Worm (Caenorhabditis elegans) whole organism, young adult: ENCODE results near the gene chil-12.
"Not testable (repeated sequence)": the region's sequence is repeated elsewhere in the genome, so short reads cannot be mapped to it uniquely, and the experiment has no call there.

ENCODE experiments used
- F22D6.2 ChIP-seq: sonication (generic microtip); optimal IDR thresholded peaks from 2 replicates; lab custom pipeline; 2016; ENCODE audit warnings: mild to moderate bottlenecking, missing genetic modification characterization, missing compliant biosample characterization
- Y53G8AR.9 ChIP-seq: fragments of 200-800 bp; sonication (Bioruptor generic); conservative IDR thresholded peaks from 2 replicates; pipeline ENCODE4 v1.3.6; 2022; ENCODE audit warnings: missing genetic modification reagents, missing genetic modification characterization, missing compliant biosample characterization
- Y56A3A.18 ChIP-seq: fragments of 200-800 bp; sonication (Bioruptor generic); IDR thresholded peaks from 2 replicates; pipeline ENCODE4 v1.3.6; 2022; ENCODE audit warnings: missing genetic modification reagents, missing genetic modification characterization, missing compliant biosample characterization
- Y79H2A.3 ChIP-seq: fragments of 200-800 bp; sonication (Bioruptor generic); conservative IDR thresholded peaks from 2 replicates; pipeline ENCODE4 v1.3.6; 2022; ENCODE audit warnings: missing genetic modification reagents, missing genetic modification characterization, missing compliant biosample characterization
- akir-1 ChIP-seq: fragments of 200-800 bp; sonication (Bioruptor generic); optimal IDR thresholded peaks from 2 replicates; lab custom pipeline; 2018; ENCODE audit warnings: mild to moderate bottlenecking, missing genetic modification characterization, moderate library complexity, missing compliant biosample characterization
- ama-1 ChIP-seq, 3 experiments: fragments of 150-350 bp in 1 of 3; sonication (generic microtip) in 2 of 3; optimal IDR thresholded peaks; 2 replicates each; lab custom pipeline; 2014 to 2018; ENCODE audit warnings: missing biosample characterization in 2 of 3, missing genetic modification characterization in 2 of 3, missing genetic modification reagents in 2 of 3
- aptf-2 ChIP-seq: fragments of 200-800 bp; sonication (Bioruptor generic); conservative IDR thresholded peaks from 2 replicates; pipeline ENCODE4 v1.3.6; 2022; ENCODE audit warnings: missing genetic modification reagents, missing genetic modification characterization, missing compliant biosample characterization
- athp-1 ChIP-seq: sonication (generic microtip); optimal IDR thresholded peaks from 2 replicates; lab custom pipeline; 2017; ENCODE audit warnings: mild to moderate bottlenecking, missing genetic modification characterization, missing compliant biosample characterization
- attf-3 ChIP-seq: fragments of 200-800 bp; sonication (Bioruptor generic); conservative IDR thresholded peaks from 2 replicates; pipeline ENCODE4 v1.3.6; 2022; ENCODE audit warnings: missing genetic modification reagents, missing genetic modification characterization, missing compliant biosample characterization
- ceh-79 ChIP-seq: sonication (generic microtip); optimal IDR thresholded peaks from 2 replicates; lab custom pipeline; 2017; ENCODE audit warnings: mild to moderate bottlenecking, missing genetic modification characterization, missing compliant biosample characterization
- ceh-91 ChIP-seq: fragments of 200-800 bp; sonication (Bioruptor generic); IDR thresholded peaks from 2 replicates; pipeline ENCODE4 v1.3.6; 2022; ENCODE audit warnings: missing genetic modification reagents, missing genetic modification characterization, missing compliant biosample characterization
- chd-7 ChIP-seq: sonication (generic microtip); optimal IDR thresholded peaks from 2 replicates; lab custom pipeline; 2016; ENCODE audit warnings: mild to moderate bottlenecking, missing genetic modification characterization, moderate library complexity, missing compliant biosample characterization
- efl-1 ChIP-seq: fragments of 150-350 bp; optimal IDR thresholded peaks from 2 replicates; lab custom pipeline; 2014; ENCODE audit warnings: missing biosample characterization, missing genetic modification reagents, missing genetic modification characterization
- egl-44 ChIP-seq: fragments of 200-800 bp; sonication (Bioruptor generic); IDR thresholded peaks from 2 replicates; pipeline ENCODE4 v1.3.6; 2022; ENCODE audit warnings: missing genetic modification reagents, missing genetic modification characterization, missing compliant biosample characterization
- ekl-4 ChIP-seq: fragments of 200-800 bp; sonication (Bioruptor generic); IDR thresholded peaks from 2 replicates; pipeline ENCODE4 v1.3.6; 2022; ENCODE audit warnings: missing genetic modification reagents, missing genetic modification characterization, missing compliant biosample characterization
- fkh-3 ChIP-seq: sonication (generic microtip); optimal IDR thresholded peaks from 2 replicates; lab custom pipeline; 2016; ENCODE audit warnings: mild to moderate bottlenecking, missing genetic modification characterization, missing compliant biosample characterization
- hlh-12 ChIP-seq: sonication (generic microtip); optimal IDR thresholded peaks from 2 replicates; lab custom pipeline; 2016; ENCODE audit warnings: missing genetic modification characterization, missing compliant biosample characterization
- hmg-20 ChIP-seq: fragments of 200-800 bp; sonication (Bioruptor generic); IDR thresholded peaks from 2 replicates; pipeline ENCODE4 v1.3.6; 2022; ENCODE audit warnings: missing genetic modification reagents, missing genetic modification characterization, missing compliant biosample characterization
- hsf-1 ChIP-seq: fragments of 200-800 bp; sonication (Bioruptor generic); IDR thresholded peaks from 2 replicates; pipeline ENCODE4 v1.3.6; 2022; ENCODE audit warnings: missing genetic modification reagents, missing genetic modification characterization, missing compliant biosample characterization
- lag-1 ChIP-seq: fragments of 200-800 bp; sonication (Bioruptor generic); IDR thresholded peaks from 2 replicates; pipeline ENCODE4 v1.3.6; 2022; ENCODE audit warnings: missing genetic modification reagents, missing genetic modification characterization, missing compliant biosample characterization
- let-607 ChIP-seq, 2 experiments: fragments of 200-800 bp in 1 of 2; sonication (Bioruptor generic) in 1 of 2; sonication (generic microtip) in 1 of 2; optimal IDR thresholded peaks; 2 replicates each; lab custom pipeline; 2016 to 2018; ENCODE audit warnings: mild to moderate bottlenecking in 2 of 2, missing compliant biosample characterization in 2 of 2, missing genetic modification characterization in 2 of 2, moderate library complexity in 2 of 2, missing genotype in 1 of 2
- lin-26 ChIP-seq: fragments of 200-800 bp; sonication (Bioruptor generic); IDR thresholded peaks from 2 replicates; pipeline ENCODE4 v1.3.6; 2022; ENCODE audit warnings: missing genetic modification reagents, missing genetic modification characterization, missing compliant biosample characterization
- lin-35 ChIP-seq, 3 experiments: fragments of 150-350 bp in 2 of 3; sonication (generic microtip) in 1 of 3; optimal IDR thresholded peaks; 2 replicates each; lab custom pipeline; 2014 to 2018; ENCODE audit warnings: missing biosample characterization in 3 of 3, missing genetic modification characterization in 3 of 3, missing genetic modification reagents in 3 of 3
- madf-10 ChIP-seq: sonication (generic microtip); optimal IDR thresholded peaks from 2 replicates; lab custom pipeline; 2016; ENCODE audit warnings: mild to moderate bottlenecking, missing genetic modification characterization, missing compliant biosample characterization
- mel-28 ChIP-seq: sonication (generic microtip); optimal IDR thresholded peaks from 2 replicates; lab custom pipeline; 2016; ENCODE audit warnings: borderline replicate concordance, mild to moderate bottlenecking, missing genetic modification characterization, missing compliant biosample characterization
- mxl-1 ChIP-seq: sonication (generic microtip); optimal IDR thresholded peaks from 2 replicates; lab custom pipeline; 2016; ENCODE audit warnings: missing genetic modification characterization, missing compliant biosample characterization
- nhr-27 ChIP-seq: fragments of 200-800 bp; sonication (Bioruptor generic); optimal IDR thresholded peaks from 2 replicates; lab custom pipeline; 2018; ENCODE audit warnings: mild to moderate bottlenecking, missing genetic modification characterization, moderate library complexity, missing compliant biosample characterization
- rec-8 ChIP-seq, 2 experiments: sonication (generic microtip); optimal IDR thresholded peaks; 2 replicates each; lab custom pipeline; 2016; ENCODE audit warnings: mild to moderate bottlenecking in 2 of 2, missing genetic modification characterization in 2 of 2, missing genetic modification reagents in 2 of 2, missing genotype in 2 of 2, missing biosample characterization in 1 of 2, missing compliant biosample characterization in 1 of 2, moderate library complexity in 1 of 2
- repo-1 ChIP-seq: sonication (generic microtip); optimal IDR thresholded peaks from 2 replicates; lab custom pipeline; 2017; ENCODE audit warnings: mild to moderate bottlenecking, missing genetic modification characterization, missing compliant biosample characterization
- sea-2 ChIP-seq: fragments of 200-800 bp; sonication (Bioruptor generic); IDR thresholded peaks from 2 replicates; pipeline ENCODE4 v1.3.6; 2022; ENCODE audit warnings: missing genetic modification characterization, missing compliant biosample characterization
- sptf-2 ChIP-seq: fragments of 200-800 bp; sonication (Bioruptor generic); optimal IDR thresholded peaks from 2 replicates; lab custom pipeline; 2018; ENCODE audit warnings: mild to moderate bottlenecking, missing genetic modification characterization, missing compliant biosample characterization
- xnd-1 ChIP-seq: sonication (generic microtip); optimal IDR thresholded peaks from 2 replicates; lab custom pipeline; 2016; ENCODE audit warnings: missing genotype, missing genetic modification reagents, missing genetic modification characterization, missing compliant biosample characterization
- zfh-2 ChIP-seq: fragments of 200-800 bp; sonication (Bioruptor generic); conservative IDR thresholded peaks from 2 replicates; pipeline ENCODE4 v1.3.6; 2022; ENCODE audit warnings: missing genetic modification reagents, missing genetic modification characterization, missing compliant biosample characterization
- ztf-25 ChIP-seq: fragments of 200-800 bp; sonication (Bioruptor generic); IDR thresholded peaks from 2 replicates; pipeline ENCODE4 v1.3.6; 2022; ENCODE audit warnings: missing genetic modification reagents, missing genetic modification characterization, missing compliant biosample characterization
- ztf-28 ChIP-seq: fragments of 200-800 bp; sonication (Bioruptor generic); IDR thresholded peaks from 2 replicates; pipeline ENCODE4 v1.3.6; 2022; ENCODE audit warnings: missing genetic modification reagents, missing genetic modification characterization, missing compliant biosample characterization
- ztf-3 ChIP-seq: fragments of 200-800 bp; sonication (Bioruptor generic); optimal IDR thresholded peaks from 2 replicates; lab custom pipeline; 2018; ENCODE audit warnings: mild to moderate bottlenecking, missing genetic modification characterization, missing compliant biosample characterization

Gene chil-12

DNA sequence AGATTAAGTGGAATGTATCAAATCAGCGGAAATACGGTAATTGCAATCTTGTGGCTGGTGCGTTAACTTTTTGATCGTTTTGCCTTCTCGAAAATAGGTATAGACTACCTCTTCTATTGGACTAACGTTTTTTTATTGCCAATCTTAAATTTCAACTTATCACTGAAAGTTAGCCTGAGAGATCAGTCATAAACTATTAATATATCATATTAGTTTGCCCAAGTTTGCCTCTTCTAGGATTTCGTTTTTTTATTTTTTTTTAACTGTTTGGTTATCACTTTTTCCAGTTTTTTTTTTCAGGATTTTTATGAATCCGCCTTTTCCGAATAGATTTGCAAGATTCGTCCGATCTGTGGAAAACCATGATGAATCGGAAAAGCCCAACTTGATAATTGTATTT lies 3.1 kb downstream of the chil-12 start, which contains the start of gene kin-30:
TSS of gene kin-30 (plus strand) at position 301 of the 400 bp plus-strand sequence.
- TF ChIP-seq aptf-2 (GFP tag; lab: Robert Waterston, UW) = no peak
- no peak for TF ChIP-seq attf-3 (GFP tag; lab: Robert Waterston, UW)
- no peak for TF ChIP-seq ceh-79 (tag; lab: Kevin White, UChicago)
- TF ChIP-seq mxl-1 = no peak
- TF ChIP-seq rec-8 (tag; optimal IDR thresholded peaks at IDR 0.05; lab: Kevin White, UChicago) = no peak
- no peak for TF ChIP-seq nhr-27 (tag; lab: Kevin White, UChicago)
- TF ChIP-seq hsf-1 (GFP tag; lab: Robert Waterston, UW) = no peak
- no peak for TF ChIP-seq madf-10 (tag; lab: Kevin White, UChicago)
- TF ChIP-seq hmg-20 = no peak
- TF ChIP-seq ztf-28 = no peak
- TF ChIP-seq Y56A3A.18 (GFP tag; lab: Robert Waterston, UW) = no peak
- TF ChIP-seq ama-1 (optimal IDR thresholded peaks at IDR 0.05; lab: Kevin White, UChicago) = no peak
- no peak for TF ChIP-seq ama-1 (GFP tag; optimal IDR thresholded peaks at IDR 0.05; lab: Kevin White, UChicago)
- no peak for TF ChIP-seq chd-7 (tag; lab: Kevin White, UChicago)
- TF ChIP-seq let-607 (tag; optimal IDR thresholded peaks at IDR 0.05; lab: Kevin White, UChicago) = no peak
- TF ChIP-seq F22D6.2 = no peak
- no peak for TF ChIP-seq lag-1 (GFP tag; lab: Robert Waterston, UW)
- TF ChIP-seq ztf-25 (GFP tag; lab: Robert Waterston, UW) = no peak
- TF ChIP-seq zfh-2 (GFP tag; lab: Robert Waterston, UW) = no peak
- TF ChIP-seq, all 124 proteins: peak for 0

ce11 chrV:15250304-15250703 lies 8.9 kb downstream of the chil-12 start, which contains the start of gene srd-28:
Gene srd-28, plus strand, starts transcription at chrV:15250604.
- TF ChIP-seq lin-35 (GFP tag; optimal IDR thresholded peaks at IDR 0.05; lab: Kevin White, UChicago); efl-1 (GFP tag; lab: Kevin White, UChicago); lin-26 (GFP tag; lab: Robert Waterston, UW): not testable (repeated sequence)

- TF ChIP-seq ekl-4 (GFP tag; lab: Robert Waterston, UW) (no peak), ztf-3 (GFP tag; lab: Kevin White, UChicago) (no peak)
Measured at ce11 chrV:15252082-15252481, 10.7 kb downstream of the chil-12 start, which contains the start of gene srbc-76. Gene srbc-76, plus strand, starts transcription at chrV:15252382.

DNA sequence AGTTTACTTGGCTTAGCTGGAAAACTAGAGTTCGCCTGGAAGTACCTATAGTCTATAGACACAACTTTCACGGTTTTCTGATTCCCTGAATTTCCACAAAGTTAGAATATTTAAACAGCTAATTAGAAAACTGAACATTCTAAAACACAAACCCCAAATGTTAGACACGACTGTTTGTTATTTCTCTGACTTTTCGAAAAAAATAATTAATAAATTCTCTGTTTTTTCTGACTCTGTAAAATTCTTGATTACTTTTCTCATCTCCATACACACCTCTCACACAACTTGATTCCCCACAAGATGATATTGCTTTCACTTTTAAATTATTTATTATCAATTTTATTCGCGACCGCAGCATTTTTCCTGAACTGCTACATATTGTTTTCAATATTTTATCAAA lies 12.2 kb downstream of the chil-12 start, which contains the start of gene srbc-75:
TSS of gene srbc-75 (plus strand) at position 301 of the 400 bp plus-strand sequence.
- TF ChIP-seq sea-2 (GFP tag; lab: Robert Waterston, UW) (no peak), sptf-2 (no peak), hlh-12 (no peak), lin-26 (GFP tag; lab: Robert Waterston, UW) (no peak), Y79H2A.3 (GFP tag; lab: Robert Waterston, UW) (no peak), hsf-1 (GFP tag; lab: Robert Waterston, UW) (no peak), egl-44 (GFP tag; lab: Robert Waterston, UW) (no peak), ceh-91 (no peak), repo-1 (tag; lab: Kevin White, UChicago) (no peak), aptf-2 (GFP tag; lab: Robert Waterston, UW) (no peak), fkh-3 (tag; lab: Kevin White, UChicago) (no peak), ceh-79 (tag; lab: Kevin White, UChicago) (no peak), ekl-4 (GFP tag; lab: Robert Waterston, UW) (no peak), xnd-1 (tag; lab: Kevin White, UChicago) (no peak), ama-1 (optimal IDR thresholded peaks at IDR 0.05; lab: Kevin White, UChicago) (no peak), ama-1 (GFP tag; optimal IDR thresholded peaks at IDR 0.05; lab: Kevin White, UChicago) (no peak), akir-1 (GFP tag; lab: Kevin White, UChicago) (no peak), madf-10 (tag; lab: Kevin White, UChicago) (no peak), mel-28 (tag; lab: Kevin White, UChicago) (no peak), athp-1 (tag; lab: Kevin White, UChicago) (no peak), Y53G8AR.9 (GFP tag; lab: Robert Waterston, UW) (no peak)
- TF ChIP-seq, all 124 proteins: peak for 0
